Fruit fly (Drosophila melanogaster) whole organism, embryonic: ENCODE measurements around the gene Fdx1.

ENCODE experiments used
- Abd-B ChIP-seq: fragments of 200-800 bp; sonication (Bioruptor generic); optimal IDR thresholded peaks from 2 replicates; lab custom pipeline; 2018; ENCODE audit warnings: missing biosample characterization, mild to moderate bottlenecking, missing genetic modification characterization, moderate library complexity
- BtbVII ChIP-seq: fragments of 200-800 bp; sonication (Bioruptor generic); optimal IDR thresholded peaks from 3 replicates; lab custom pipeline; 2017; ENCODE audit warnings: missing biosample characterization, mild to moderate bottlenecking, missing genetic modification characterization
- CG10543 ChIP-seq: fragments of 200-800 bp; sonication (Bioruptor generic); optimal IDR thresholded peaks from 3 replicates; lab custom pipeline; 2017; ENCODE audit warnings: missing biosample characterization, mild to moderate bottlenecking, missing genetic modification characterization, moderate library complexity
- CG12769 ChIP-seq: fragments of 200-800 bp; sonication (Bioruptor generic); optimal IDR thresholded peaks from 2 replicates; lab custom pipeline; 2019; ENCODE audit warnings: missing biosample characterization, mild to moderate bottlenecking, missing genetic modification characterization, moderate library complexity
- CG12942 ChIP-seq: fragments of 200-800 bp; sonication (Bioruptor generic); optimal IDR thresholded peaks from 3 replicates; lab custom pipeline; 2016; ENCODE audit warnings: missing biosample characterization, missing genetic modification characterization
- CG14667 ChIP-seq: fragments of 200-800 bp; sonication (Bioruptor generic); IDR thresholded peaks from 2 replicates; pipeline ENCODE4 v1.3.6; 2022; ENCODE audit warnings: missing biosample characterization, missing genetic modification characterization
- CG15073 ChIP-seq: fragments of 200-800 bp; sonication (Bioruptor generic); optimal IDR thresholded peaks from 2 replicates; lab custom pipeline; 2016; ENCODE audit warnings: missing biosample characterization, missing genetic modification characterization
- CG31441 ChIP-seq: fragments of 200-800 bp; sonication (Bioruptor generic); IDR thresholded peaks from 2 replicates; pipeline ENCODE4 v1.3.6; 2022; ENCODE audit warnings: missing biosample characterization, missing genetic modification characterization
- CG4328 ChIP-seq: fragments of 200-800 bp; sonication (Bioruptor generic); optimal IDR thresholded peaks from 3 replicates; lab custom pipeline; 2017; ENCODE audit warnings: missing biosample characterization, missing genetic modification reagents, missing genetic modification characterization
- CG4617 ChIP-seq: fragments of 200-800 bp; sonication (Bioruptor generic); optimal IDR thresholded peaks from 3 replicates; lab custom pipeline; 2016; ENCODE audit warnings: missing biosample characterization, missing genetic modification characterization, borderline replicate concordance
- CG5180 ChIP-seq: fragments of 200-800 bp; sonication (Bioruptor generic); optimal IDR thresholded peaks from 3 replicates; lab custom pipeline; 2017; ENCODE audit warnings: missing biosample characterization, missing genetic modification characterization, mild to moderate bottlenecking, moderate library complexity, missing genetic modification reagents
- CG5245 ChIP-seq: fragments of 200-800 bp; sonication (Bioruptor generic); optimal IDR thresholded peaks from 3 replicates; lab custom pipeline; 2016; ENCODE audit warnings: missing biosample characterization, missing genetic modification characterization
- CG6765 ChIP-seq: fragments of 200-800 bp; sonication (Bioruptor generic); optimal IDR thresholded peaks from 3 replicates; lab custom pipeline; 2017; ENCODE audit warnings: missing biosample characterization, mild to moderate bottlenecking, missing genetic modification characterization
- CG6791 ChIP-seq: fragments of 200-800 bp; sonication (Bioruptor generic); IDR thresholded peaks from 3 replicates; pipeline ENCODE4 v1.3.6; 2022; ENCODE audit warnings: missing biosample characterization, missing genetic modification characterization; ENCODE audit not compliant: partially characterized antibody
- CG6854 ChIP-seq: fragments of 200-800 bp; sonication (Bioruptor generic); optimal IDR thresholded peaks from 3 replicates; lab custom pipeline; 2017; ENCODE audit warnings: missing biosample characterization, mild to moderate bottlenecking, missing genetic modification characterization
- CG7745 ChIP-seq: fragments of 200-800 bp; sonication (Bioruptor generic); optimal IDR thresholded peaks from 2 replicates; lab custom pipeline; 2018; ENCODE audit warnings: missing biosample characterization, mild to moderate bottlenecking, missing genetic modification characterization, moderate library complexity
- CG9215 ChIP-seq: fragments of 200-800 bp; sonication (Bioruptor generic); IDR thresholded peaks from 2 replicates; pipeline ENCODE4 v1.3.6; 2022; ENCODE audit warnings: missing biosample characterization, missing genetic modification characterization
- Camta ChIP-seq: fragments of 200-800 bp; sonication (Bioruptor generic); optimal IDR thresholded peaks from 2 replicates; lab custom pipeline; 2016; ENCODE audit warnings: missing biosample characterization, missing genetic modification characterization
- Doc2 ChIP-seq: fragments of 200-800 bp; sonication (Bioruptor generic); IDR thresholded peaks from 2 replicates; pipeline ENCODE4 v1.3.6; 2022; ENCODE audit warnings: missing biosample characterization, missing genetic modification characterization
- H15 ChIP-seq: fragments of 200-800 bp; sonication (Bioruptor generic); IDR thresholded peaks from 3 replicates; pipeline ENCODE4 v1.3.6; 2022; ENCODE audit warnings: missing biosample characterization, missing genetic modification characterization
- Hand ChIP-seq: fragments of 200-800 bp; sonication (Bioruptor generic); optimal IDR thresholded peaks from 2 replicates; lab custom pipeline; 2017; ENCODE audit warnings: mild to moderate bottlenecking, missing biosample characterization, missing genetic modification reagents, missing genetic modification characterization
- Hsf ChIP-seq: fragments of 200-800 bp; sonication (Bioruptor generic); optimal IDR thresholded peaks from 3 replicates; lab custom pipeline; 2016; ENCODE audit warnings: missing biosample characterization, missing genetic modification characterization
- Lhr ChIP-seq: fragments of 200-800 bp; sonication (Bioruptor generic); optimal IDR thresholded peaks from 3 replicates; lab custom pipeline; 2017; ENCODE audit warnings: mild to moderate bottlenecking, missing biosample characterization, missing genetic modification reagents, missing genetic modification characterization
- Myb ChIP-seq: fragments of 200-800 bp; sonication (Bioruptor generic); optimal IDR thresholded peaks from 2 replicates; lab custom pipeline; 2016; ENCODE audit warnings: missing biosample characterization, missing genetic modification characterization
- Rfx ChIP-seq: fragments of 200-800 bp; sonication (Bioruptor generic); IDR thresholded peaks from 2 replicates; pipeline ENCODE4 v1.3.6; 2022; ENCODE audit warnings: missing biosample characterization, missing genetic modification characterization
- Six4 ChIP-seq: fragments of 200-800 bp; sonication (Bioruptor generic); optimal IDR thresholded peaks from 2 replicates; lab custom pipeline; 2016; ENCODE audit warnings: missing biosample characterization, missing genetic modification characterization
- Sox102F ChIP-seq: fragments of 200-800 bp; sonication (Bioruptor generic); optimal IDR thresholded peaks from 2 replicates; lab custom pipeline; 2018; ENCODE audit warnings: missing biosample characterization, mild to moderate bottlenecking, missing genetic modification characterization, moderate library complexity
- Stat92E ChIP-seq, 3 experiments: fragments of >200 bp in 2 of 3; fragments of 200-800 bp in 1 of 3; sonication (Bioruptor generic) in 1 of 3; optimal IDR thresholded peaks; 2 replicates each; lab custom pipeline; 2017 to 2019; ENCODE audit warnings: missing biosample characterization in 3 of 3, missing genetic modification characterization in 3 of 3, mild to moderate bottlenecking in 1 of 3, moderate library complexity in 1 of 3
- ap ChIP-seq: fragments of 200-800 bp; sonication (Bioruptor generic); IDR thresholded peaks from 2 replicates; pipeline ENCODE4 v1.3.6; 2022; ENCODE audit warnings: missing biosample characterization, missing genetic modification characterization
- ato ChIP-seq: fragments of 200-800 bp; sonication (Bioruptor generic); IDR thresholded peaks from 2 replicates; pipeline ENCODE4 v1.3.6; 2022; ENCODE audit warnings: missing biosample characterization, missing genetic modification characterization; ENCODE audit not compliant: partially characterized antibody
- bcd ChIP-seq: fragments of 200-800 bp; sonication (Bioruptor generic); optimal IDR thresholded peaks from 2 replicates; lab custom pipeline; 2017; ENCODE audit warnings: missing biosample characterization, mild to moderate bottlenecking, missing genetic modification characterization
- br ChIP-seq: fragments of >200 bp; optimal IDR thresholded peaks from 2 replicates; lab custom pipeline; 2017
- btn ChIP-seq: fragments of 200-800 bp; sonication (Bioruptor generic); optimal IDR thresholded peaks from 2 replicates; lab custom pipeline; 2016; ENCODE audit warnings: missing biosample characterization, missing genetic modification characterization
- cato ChIP-seq: fragments of 200-800 bp; sonication (Bioruptor generic); optimal IDR thresholded peaks from 2 replicates; lab custom pipeline; 2016; ENCODE audit warnings: missing biosample characterization, missing genetic modification characterization, borderline replicate concordance
- cg ChIP-seq: fragments of 200-800 bp; sonication (Bioruptor generic); optimal IDR thresholded peaks from 3 replicates; lab custom pipeline; 2019; ENCODE audit warnings: missing biosample characterization, mild to moderate bottlenecking, missing genetic modification characterization, moderate library complexity
- crol ChIP-seq: fragments of 200-800 bp; sonication (Bioruptor generic); IDR thresholded peaks from 2 replicates; pipeline ENCODE4 v1.3.6; 2022; ENCODE audit warnings: missing biosample characterization, missing genetic modification characterization
- danr ChIP-seq: fragments of 200-800 bp; sonication (Bioruptor generic); IDR thresholded peaks from 2 replicates; pipeline ENCODE4 v1.3.6; 2022; ENCODE audit warnings: missing biosample characterization, missing genetic modification characterization
- dysf ChIP-seq: fragments of 200-800 bp; sonication (Bioruptor generic); IDR thresholded peaks from 3 replicates; pipeline ENCODE4 v1.3.6; 2022; ENCODE audit warnings: missing biosample characterization, missing genetic modification characterization
- emc ChIP-seq: fragments of 200-800 bp; sonication (Bioruptor generic); optimal IDR thresholded peaks from 2 replicates; lab custom pipeline; 2016; ENCODE audit warnings: missing biosample characterization, missing genetic modification characterization
- fd3F ChIP-seq: fragments of 200-800 bp; sonication (Bioruptor generic); optimal IDR thresholded peaks from 2 replicates; lab custom pipeline; 2018; ENCODE audit warnings: missing biosample characterization, mild to moderate bottlenecking, missing genetic modification characterization, moderate library complexity
- fru ChIP-seq: fragments of >200 bp; optimal IDR thresholded peaks from 2 replicates; lab custom pipeline; 2017
- gcm2 ChIP-seq: fragments of 200-800 bp; sonication (Bioruptor generic); optimal IDR thresholded peaks from 2 replicates; lab custom pipeline; 2016; ENCODE audit warnings: missing biosample characterization, missing genetic modification characterization
- h ChIP-seq: fragments of >200 bp; optimal IDR thresholded peaks from 2 replicates; lab custom pipeline; 2017
- hbn ChIP-seq: fragments of 200-800 bp; sonication (Bioruptor generic); IDR thresholded peaks from 2 replicates; pipeline ENCODE4 v1.3.6; 2022; ENCODE audit warnings: missing biosample characterization, missing genetic modification characterization; ENCODE audit not compliant: partially characterized antibody
- jigr1 ChIP-seq: fragments of 200-800 bp; sonication (Bioruptor generic); IDR thresholded peaks from 3 replicates; pipeline ENCODE4 v1.3.6; 2022; ENCODE audit warnings: missing biosample characterization, missing genetic modification characterization
- lov ChIP-seq, 2 experiments: fragments of 200-800 bp in 1 of 2; fragments of >200 bp in 1 of 2; sonication (Bioruptor generic) in 1 of 2; IDR thresholded peaks in 1 of 2; optimal IDR thresholded peaks in 1 of 2; 2 replicates in 1 of 2; 3 replicates in 1 of 2; pipeline versions ENCODE4 v1.3.6 to Lab custom; 2017 to 2022; ENCODE audit warnings: missing biosample characterization in 1 of 2, missing genetic modification characterization in 1 of 2
- nerfin-1 ChIP-seq: fragments of 200-800 bp; sonication (Bioruptor generic); optimal IDR thresholded peaks from 3 replicates; lab custom pipeline; 2019; ENCODE audit warnings: missing biosample characterization, mild to moderate bottlenecking, missing genetic modification characterization, moderate library complexity
- org-1 ChIP-seq: fragments of 200-800 bp; sonication (Bioruptor generic); optimal IDR thresholded peaks from 2 replicates; lab custom pipeline; 2017; ENCODE audit warnings: missing biosample characterization, missing genetic modification characterization
- rib ChIP-seq: fragments of 200-800 bp; sonication (Bioruptor generic); IDR thresholded peaks from 2 replicates; pipeline ENCODE4 v1.3.6; 2022; ENCODE audit warnings: missing biosample characterization, missing genetic modification characterization
- vvl ChIP-seq: fragments of 200-800 bp; sonication (Bioruptor generic); IDR thresholded peaks from 2 replicates; pipeline ENCODE4 v1.3.6; 2022; ENCODE audit warnings: missing biosample characterization, missing genetic modification characterization

Gene Fdx1

DNA sequence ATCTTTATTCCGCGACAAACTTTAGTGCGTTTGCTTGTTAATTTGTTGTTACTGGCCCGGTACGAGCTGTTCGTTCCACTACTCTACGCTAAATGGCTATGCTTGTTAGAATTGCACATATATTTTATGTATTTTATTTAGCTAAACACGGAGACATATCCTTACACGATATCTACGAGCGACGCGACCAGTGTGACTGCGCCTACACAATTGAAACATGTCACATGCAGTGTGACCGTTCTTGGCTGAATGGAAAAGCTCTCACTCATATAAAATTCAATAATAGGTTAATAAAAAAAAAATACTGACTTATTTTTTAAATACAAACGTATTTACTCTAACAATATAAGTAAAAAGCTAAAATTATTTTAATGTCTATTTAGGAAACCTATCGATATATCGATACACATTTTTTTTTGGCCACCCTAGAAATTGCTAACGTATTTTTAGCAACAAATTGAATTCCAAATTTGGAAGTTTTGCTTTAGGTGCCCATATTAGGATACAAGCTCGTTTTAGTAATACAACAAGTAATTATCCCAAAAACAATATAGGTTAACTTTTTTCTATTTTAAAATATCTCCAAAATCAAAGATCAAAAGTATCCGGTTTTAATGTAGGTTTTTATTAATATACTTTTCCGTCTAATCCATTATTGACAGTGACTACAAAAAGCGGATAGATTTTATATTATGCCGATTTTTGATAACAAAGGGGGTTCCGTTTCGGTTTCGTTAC, 28.1 kb upstream of the Fdx1 start, which contains the start of gene CG4080 (continued):
- TF ChIP-seq CG7745 (no peak), dysf (GFP tag; lab: Robert Waterston, UW) (no peak), Hsf (peak; percentile 28), CG6791 (peak; percentile 65; the same call in 1 of the 3 replicates), jigr1 (GFP tag; lab: Robert Waterston, UW) (no peak; the same call in 2 of the 3 replicates), CG6854 (GFP tag; lab: Kevin White, UChicago) (no peak), fd3F (GFP tag; lab: Kevin White, UChicago) (no peak), Abd-B (peak; percentile 15), CG14667 (GFP tag; lab: Robert Waterston, UW) (no peak), CG15073 (GFP tag; lab: Kevin White, UChicago) (no peak), CG5180 (GFP tag; lab: Kevin White, UChicago) (no peak), crol (GFP tag; lab: Robert Waterston, UW) (no peak), danr (GFP tag; lab: Robert Waterston, UW) (no peak), lov (optimal IDR thresholded peaks at IDR 0.05; lab: Kevin White, UChicago) (no peak), lov (GFP tag; IDR thresholded peaks at IDR 0.05; lab: Robert Waterston, UW) (no peak), Sox102F (GFP tag; lab: Kevin White, UChicago) (no peak), h (no peak), cato (GFP tag; lab: Kevin White, UChicago) (no peak), H15 (GFP tag; lab: Robert Waterston, UW) (no peak), CG12942 (GFP tag; lab: Kevin White, UChicago) (no peak), CG12769 (no peak), Six4 (GFP tag; lab: Kevin White, UChicago) (no peak), Hand (GFP tag; lab: Kevin White, UChicago) (no peak), CG4328 (GFP tag; lab: Kevin White, UChicago) (no peak), bcd (GFP tag; lab: Kevin White, UChicago) (no peak), br (lab: Kevin White, UChicago) (no peak), CG4617 (peak; percentile 56), org-1 (GFP tag; lab: Kevin White, UChicago) (no peak), Myb (GFP tag; lab: Kevin White, UChicago) (peak; percentile 63), Doc2 (GFP tag; lab: Robert Waterston, UW) (no peak), ap (GFP tag; lab: Robert Waterston, UW) (no peak), rib (GFP tag; lab: Robert Waterston, UW) (no peak), CG10543 (peak; percentile 33), btn (GFP tag; lab: Kevin White, UChicago) (no peak), fru (no peak), Stat92E (GFP tag; optimal IDR thresholded peaks at IDR 0.05; lab: Kevin White, UChicago) (peak in 1 of 3 experiments; percentile 17), CG9215 (GFP tag; lab: Robert Waterston, UW) (no peak), gcm2 (GFP tag; lab: Kevin White, UChicago) (no peak), ato (GFP tag; lab: Robert Waterston, UW) (0 out of 2 replicates have a peak, but pooled peaks have one; percentile 14), Camta (GFP tag; lab: Kevin White, UChicago) (peak; percentile 16), nerfin-1 (tag; lab: Kevin White, UChicago) (peak; percentile 40), CG5245 (GFP tag; lab: Kevin White, UChicago) (no peak), Lhr (GFP tag; lab: Kevin White, UChicago) (peak; percentile 81), CG6765 (GFP tag; lab: Kevin White, UChicago) (peak; percentile 54), vvl (GFP tag; lab: Robert Waterston, UW) (peak; percentile 72), hbn (GFP tag; lab: Robert Waterston, UW) (peak; percentile 75), CG31441 (GFP tag; lab: Robert Waterston, UW) (0 out of 2 replicates have a peak, but pooled peaks have one; percentile 44), Rfx (no peak), cg (GFP tag; lab: Kevin White, UChicago) (peak; percentile 80), BtbVII (no peak), emc (GFP tag; lab: Kevin White, UChicago) (no peak)
